Fruit fly (Drosophila melanogaster) whole organism, embryonic: ENCODE measurements around the gene CG9706.

Source experiments
- ATbp ChIP-seq: fragments of 200-800 bp; sonication (Bioruptor generic); optimal IDR thresholded peaks from 2 replicates; lab custom pipeline; 2017; ENCODE audit warnings: missing biosample characterization, mild to moderate bottlenecking, missing genetic modification characterization, missing genetic modification reagents
- Bteb2 ChIP-seq: fragments of 200-800 bp; sonication (Bioruptor generic); optimal IDR thresholded peaks from 2 replicates; lab custom pipeline; 2016; ENCODE audit warnings: missing biosample characterization, missing genetic modification characterization
- CG10147 ChIP-seq: fragments of 200-800 bp; sonication (Bioruptor generic); optimal IDR thresholded peaks from 2 replicates; lab custom pipeline; 2019; ENCODE audit warnings: missing biosample characterization, mild to moderate bottlenecking, missing genetic modification characterization, moderate library complexity
- CG10979 ChIP-seq: fragments of 200-800 bp; sonication (Bioruptor generic); optimal IDR thresholded peaks from 2 replicates; lab custom pipeline; 2018; ENCODE audit warnings: missing biosample characterization, mild to moderate bottlenecking, missing genetic modification characterization, moderate library complexity
- CG11247 ChIP-seq: fragments of 200-800 bp; sonication (Bioruptor generic); IDR thresholded peaks from 2 replicates; pipeline ENCODE4 v1.3.6; 2022; ENCODE audit warnings: missing biosample characterization, missing genetic modification characterization
- CG11560 ChIP-seq: fragments of 200-800 bp; sonication (Bioruptor generic); IDR thresholded peaks from 3 replicates; pipeline ENCODE4 v1.3.6; 2022; ENCODE audit warnings: missing biosample characterization, missing genetic modification characterization
- CG11696 ChIP-seq: fragments of 200-800 bp; sonication (Bioruptor generic); IDR thresholded peaks from 2 replicates; pipeline ENCODE4 v1.3.6; 2022; ENCODE audit warnings: missing biosample characterization, missing genetic modification characterization
- CG12071 ChIP-seq: fragments of 200-800 bp; sonication (Bioruptor generic); optimal IDR thresholded peaks from 3 replicates; lab custom pipeline; 2018; ENCODE audit warnings: missing biosample characterization, mild to moderate bottlenecking, missing genetic modification characterization
- CG12769 ChIP-seq: fragments of 200-800 bp; sonication (Bioruptor generic); optimal IDR thresholded peaks from 2 replicates; lab custom pipeline; 2019; ENCODE audit warnings: missing biosample characterization, mild to moderate bottlenecking, missing genetic modification characterization, moderate library complexity
- CG13296 ChIP-seq: fragments of 200-800 bp; sonication (Bioruptor generic); optimal IDR thresholded peaks from 3 replicates; lab custom pipeline; 2018; ENCODE audit warnings: missing biosample characterization, mild to moderate bottlenecking, missing genetic modification characterization
- CG14014 ChIP-seq: fragments of 200-800 bp; sonication (Bioruptor generic); IDR thresholded peaks from 2 replicates; pipeline ENCODE4 v1.3.6; 2022; ENCODE audit warnings: missing biosample characterization, missing genetic modification characterization
- CG14965 ChIP-seq: fragments of 200-800 bp; sonication (Bioruptor generic); optimal IDR thresholded peaks from 2 replicates; lab custom pipeline; 2016; ENCODE audit warnings: missing biosample characterization, missing genetic modification characterization, borderline replicate concordance
- CG15696 ChIP-seq: fragments of 200-800 bp; sonication (Bioruptor generic); optimal IDR thresholded peaks from 2 replicates; lab custom pipeline; 2019; ENCODE audit warnings: missing biosample characterization, mild to moderate bottlenecking, missing genetic modification characterization, moderate library complexity
- CG16863 ChIP-seq: fragments of 200-800 bp; sonication (Bioruptor generic); optimal IDR thresholded peaks from 3 replicates; lab custom pipeline; 2016; ENCODE audit warnings: missing biosample characterization, missing genetic modification characterization
- CG17361 ChIP-seq: fragments of 200-800 bp; sonication (Bioruptor generic); IDR thresholded peaks from 3 replicates; pipeline ENCODE4 v1.3.6; 2022; ENCODE audit warnings: missing biosample characterization, missing genetic modification characterization
- CG18476 ChIP-seq: fragments of 200-800 bp; sonication (Bioruptor generic); optimal IDR thresholded peaks from 2 replicates; lab custom pipeline; 2016; ENCODE audit warnings: missing biosample characterization, mild to moderate bottlenecking, missing genetic modification characterization
- CG2116 ChIP-seq: fragments of 200-800 bp; sonication (Bioruptor generic); optimal IDR thresholded peaks from 3 replicates; lab custom pipeline; 2018; ENCODE audit warnings: missing biosample characterization, mild to moderate bottlenecking, missing genetic modification characterization
- CG2202 ChIP-seq: fragments of 200-800 bp; sonication (Bioruptor generic); optimal IDR thresholded peaks from 2 replicates; lab custom pipeline; 2018; ENCODE audit warnings: missing biosample characterization, mild to moderate bottlenecking, missing genetic modification characterization
- CG2875 ChIP-seq: fragments of 200-800 bp; sonication (Bioruptor generic); optimal IDR thresholded peaks from 2 replicates; lab custom pipeline; 2017; ENCODE audit warnings: missing biosample characterization, mild to moderate bottlenecking, missing genetic modification characterization, missing genetic modification reagents
- CG2889 ChIP-seq: fragments of 200-800 bp; sonication (Bioruptor generic); IDR thresholded peaks from 3 replicates; pipeline ENCODE4 v1.3.6; 2022; ENCODE audit warnings: missing biosample characterization, missing genetic modification characterization
- CG34376 ChIP-seq: fragments of 200-800 bp; sonication (Bioruptor generic); optimal IDR thresholded peaks from 2 replicates; lab custom pipeline; 2018; ENCODE audit warnings: missing biosample characterization, mild to moderate bottlenecking, missing genetic modification characterization
- CG6254 ChIP-seq: fragments of 200-800 bp; sonication (Bioruptor generic); optimal IDR thresholded peaks from 3 replicates; lab custom pipeline; 2017; ENCODE audit warnings: mild to moderate bottlenecking, missing biosample characterization, missing genetic modification reagents, missing genetic modification characterization
- CG6854 ChIP-seq: fragments of 200-800 bp; sonication (Bioruptor generic); optimal IDR thresholded peaks from 3 replicates; lab custom pipeline; 2017; ENCODE audit warnings: missing biosample characterization, mild to moderate bottlenecking, missing genetic modification characterization
- CG9817 ChIP-seq: fragments of 200-800 bp; sonication (Bioruptor generic); optimal IDR thresholded peaks from 2 replicates; lab custom pipeline; 2018; ENCODE audit warnings: missing biosample characterization, mild to moderate bottlenecking, missing genetic modification characterization, moderate library complexity
- Fer1 ChIP-seq: fragments of 200-800 bp; sonication (Bioruptor generic); optimal IDR thresholded peaks from 2 replicates; lab custom pipeline; 2017; ENCODE audit warnings: missing biosample characterization, mild to moderate bottlenecking, missing genetic modification characterization
- Fer3 ChIP-seq: fragments of 200-800 bp; sonication (Bioruptor generic); optimal IDR thresholded peaks from 2 replicates; lab custom pipeline; 2018; ENCODE audit warnings: missing biosample characterization, mild to moderate bottlenecking, missing genetic modification characterization, moderate library complexity
- HHEX ChIP-seq: fragments of 200-800 bp; sonication (Bioruptor generic); optimal IDR thresholded peaks from 3 replicates; lab custom pipeline; 2017; ENCODE audit warnings: missing biosample characterization, mild to moderate bottlenecking, missing genetic modification characterization, missing genetic modification reagents
- Mad ChIP-seq: fragments of 200-800 bp; sonication (Bioruptor generic); optimal IDR thresholded peaks from 2 replicates; lab custom pipeline; 2016; ENCODE audit warnings: missing biosample characterization, missing genetic modification characterization
- Med ChIP-seq: fragments of 200-800 bp; sonication (Bioruptor generic); peaks from one replicate; lab custom pipeline; 2016; ENCODE audit warnings: missing biosample characterization, missing genetic modification characterization, mild to moderate bottlenecking, inconsistent platforms, moderate library complexity
- Meics ChIP-seq: fragments of 200-800 bp; sonication (Bioruptor generic); optimal IDR thresholded peaks from 2 replicates; lab custom pipeline; 2017; ENCODE audit warnings: missing biosample characterization, mild to moderate bottlenecking, missing genetic modification characterization
- Myb ChIP-seq: fragments of 200-800 bp; sonication (Bioruptor generic); optimal IDR thresholded peaks from 2 replicates; lab custom pipeline; 2016; ENCODE audit warnings: missing biosample characterization, missing genetic modification characterization
- Vsx1 ChIP-seq: fragments of 200-800 bp; sonication (Bioruptor generic); optimal IDR thresholded peaks from 2 replicates; lab custom pipeline; 2017; ENCODE audit warnings: missing biosample characterization, mild to moderate bottlenecking, missing genetic modification characterization, missing genetic modification reagents
- btn ChIP-seq: fragments of 200-800 bp; sonication (Bioruptor generic); optimal IDR thresholded peaks from 2 replicates; lab custom pipeline; 2016; ENCODE audit warnings: missing biosample characterization, missing genetic modification characterization
- caup ChIP-seq: fragments of 200-800 bp; sonication (Bioruptor generic); optimal IDR thresholded peaks from 3 replicates; lab custom pipeline; 2017; ENCODE audit warnings: missing biosample characterization, mild to moderate bottlenecking, missing genetic modification characterization, moderate library complexity; ENCODE audit not compliant: severe bottlenecking
- chinmo ChIP-seq: fragments of 200-800 bp; sonication (Bioruptor generic); IDR thresholded peaks from 4 replicates; pipeline ENCODE4 v1.3.6; 2022; ENCODE audit warnings: missing biosample characterization, missing genetic modification characterization; ENCODE audit not compliant: partially characterized antibody
- ci ChIP-seq: fragments of 200-800 bp; sonication (Bioruptor generic); IDR thresholded peaks from 3 replicates; pipeline ENCODE4 v1.3.6; 2022; ENCODE audit warnings: missing biosample characterization, missing genetic modification characterization
- corto ChIP-seq: fragments of 200-800 bp; sonication (Bioruptor generic); optimal IDR thresholded peaks from 2 replicates; lab custom pipeline; 2016; ENCODE audit warnings: missing biosample characterization, mild to moderate bottlenecking, missing genetic modification characterization, moderate library complexity
- crol ChIP-seq: fragments of 200-800 bp; sonication (Bioruptor generic); IDR thresholded peaks from 2 replicates; pipeline ENCODE4 v1.3.6; 2022; ENCODE audit warnings: missing biosample characterization, missing genetic modification characterization
- inv ChIP-seq: fragments of 200-800 bp; sonication (Bioruptor generic); IDR thresholded peaks from 2 replicates; pipeline ENCODE4 v1.3.6; 2022; ENCODE audit warnings: missing biosample characterization, missing genetic modification characterization; ENCODE audit not compliant: partially characterized antibody
- kah ChIP-seq: fragments of 200-800 bp; sonication (Bioruptor generic); optimal IDR thresholded peaks from 2 replicates; lab custom pipeline; 2018; ENCODE audit warnings: missing biosample characterization, mild to moderate bottlenecking, missing genetic modification characterization
- ken ChIP-seq: fragments of 200-800 bp; sonication (Bioruptor generic); IDR thresholded peaks from 3 replicates; pipeline ENCODE4 v1.3.6; 2022; ENCODE audit warnings: missing biosample characterization, missing genetic modification characterization
- mirr ChIP-seq: fragments of 200-800 bp; sonication (Bioruptor generic); optimal IDR thresholded peaks from 3 replicates; lab custom pipeline; 2018; ENCODE audit warnings: missing biosample characterization, mild to moderate bottlenecking, missing genetic modification characterization
- mld ChIP-seq: fragments of 200-800 bp; sonication (Bioruptor generic); IDR thresholded peaks from 3 replicates; pipeline ENCODE4 v1.3.6; 2022; ENCODE audit warnings: missing biosample characterization, missing genetic modification characterization; ENCODE audit not compliant: partially characterized antibody
- nmo ChIP-seq: fragments of 200-800 bp; sonication (Bioruptor generic); optimal IDR thresholded peaks from 2 replicates; lab custom pipeline; 2018; ENCODE audit warnings: missing biosample characterization, mild to moderate bottlenecking, missing genetic modification characterization, moderate library complexity
- ro ChIP-seq: fragments of 200-800 bp; sonication (Bioruptor generic); IDR thresholded peaks from 2 replicates; pipeline ENCODE4 v1.3.6; 2022; ENCODE audit warnings: missing biosample characterization, missing genetic modification characterization
- sens ChIP-seq: fragments of 200-800 bp; sonication (Bioruptor generic); peaks from one replicate; lab custom pipeline; 2016; ENCODE audit warnings: missing biosample characterization, missing genetic modification characterization
- sr ChIP-seq: fragments of 200-800 bp; sonication (Bioruptor generic); IDR thresholded peaks from 3 replicates; pipeline ENCODE4 v1.3.6; 2022; ENCODE audit warnings: missing biosample characterization, missing genetic modification characterization
- stwl ChIP-seq: fragments of 200-800 bp; sonication (Bioruptor generic); optimal IDR thresholded peaks from 3 replicates; lab custom pipeline; 2018; ENCODE audit warnings: missing biosample characterization, mild to moderate bottlenecking, missing genetic modification characterization, moderate library complexity
- tin ChIP-seq: fragments of 200-800 bp; sonication (Bioruptor generic); optimal IDR thresholded peaks from 3 replicates; lab custom pipeline; 2016; ENCODE audit warnings: missing biosample characterization, missing genetic modification characterization

The CG9706 gene

DNA sequence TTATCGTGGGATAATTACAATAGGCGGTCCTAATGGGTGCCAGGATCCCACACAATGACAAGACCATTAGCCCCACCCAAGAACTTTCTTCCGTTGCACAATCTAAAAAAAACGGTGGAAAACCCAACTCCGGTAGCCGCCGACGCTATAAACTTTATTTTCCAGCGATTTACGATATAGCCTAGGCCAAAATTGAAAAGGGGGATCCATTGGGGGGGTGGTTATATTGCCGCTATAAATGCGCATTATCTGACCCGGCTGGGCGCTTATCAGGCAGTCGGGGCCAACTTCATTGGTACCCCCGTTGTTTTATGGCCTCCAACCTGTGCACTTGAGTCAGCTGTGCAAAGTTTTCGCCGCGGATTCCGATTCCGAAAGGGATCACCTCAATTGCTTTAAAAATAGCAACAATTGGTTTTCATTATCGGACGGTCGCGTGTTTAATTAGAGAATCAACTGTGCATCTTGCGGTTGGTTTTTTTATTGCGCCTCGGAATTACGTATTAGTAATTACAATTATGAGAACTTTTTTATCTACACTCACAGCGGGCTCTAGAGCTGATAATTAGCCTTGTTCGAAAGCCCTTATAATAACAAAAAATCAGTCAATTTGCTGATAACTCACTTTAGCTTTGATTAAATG, 21.0 kb downstream of the CG9706 start:
- TF ChIP-seq CG18476 (GFP tag; lab: Kevin White, UChicago) (no peak), ro (GFP tag; lab: Robert Waterston, UW) (no peak), caup (GFP tag; lab: Kevin White, UChicago) (peak; percentile 65), CG17361 (GFP tag; lab: Robert Waterston, UW) (no peak; the same call in 2 of the 3 replicates), ken (GFP tag; lab: Robert Waterston, UW) (no peak), tin (GFP tag; lab: Kevin White, UChicago) (no peak), CG2875 (GFP tag; lab: Kevin White, UChicago) (peak; percentile 18), kah (GFP tag; lab: Kevin White, UChicago) (peak; percentile 46), crol (GFP tag; lab: Robert Waterston, UW) (peak; percentile 69), CG10147 (GFP tag; lab: Kevin White, UChicago) (no peak), CG2889 (GFP tag; lab: Robert Waterston, UW) (no peak), CG2116 (GFP tag; lab: Kevin White, UChicago) (no peak), corto (GFP tag; lab: Kevin White, UChicago) (peak; percentile 63), CG14965 (GFP tag; lab: Kevin White, UChicago) (no peak), Myb (no peak), CG2202 (tag; lab: Kevin White, UChicago) (no peak), CG11696 (peak; percentile 47; the same call in 1 of the 2 replicates), CG16863 (GFP tag; lab: Kevin White, UChicago) (no peak), CG6254 (GFP tag; lab: Kevin White, UChicago) (peak; percentile 66), ATbp (GFP tag; lab: Kevin White, UChicago) (peak; percentile 67), sens (peak; percentile 55), stwl (no peak), ci (peak; percentile 67), CG15696 (no peak), Fer1 (peak; percentile 34), CG34376 (GFP tag; lab: Kevin White, UChicago) (peak; percentile 75), CG9817 (tag; lab: Kevin White, UChicago) (peak; percentile 10), Bteb2 (GFP tag; lab: Kevin White, UChicago) (no peak), sr (GFP tag; lab: Robert Waterston, UW) (peak; percentile 40; the same call in 1 of the 3 replicates), Fer3 (peak; percentile 27), CG11560 (tag; lab: Robert Waterston, UW) (no peak), Meics (peak; percentile 2), HHEX (GFP tag; lab: Kevin White, UChicago) (peak; percentile 59), CG12769 (tag; lab: Kevin White, UChicago) (peak; percentile 19), CG6854 (peak; percentile 25), Mad (GFP tag; lab: Kevin White, UChicago) (no peak), CG11247 (GFP tag; lab: Robert Waterston, UW) (0 out of 2 replicates have a peak, but pooled peaks have one; percentile 28), inv (GFP tag; lab: Robert Waterston, UW) (no peak), btn (GFP tag; lab: Kevin White, UChicago) (peak; percentile 24), CG14014 (GFP tag; lab: Robert Waterston, UW) (no peak), Vsx1 (GFP tag; lab: Kevin White, UChicago) (peak; percentile 63), mld (GFP tag; lab: Robert Waterston, UW) (no peak), Med (peak; percentile 93), CG12071 (GFP tag; lab: Kevin White, UChicago) (peak; percentile 85), CG10979 (tag; lab: Kevin White, UChicago) (peak; percentile 38), mirr (GFP tag; lab: Kevin White, UChicago) (peak; percentile 84), chinmo (0 out of 4 replicates have a peak, but pooled peaks have one; percentile 50), CG13296 (GFP tag; lab: Kevin White, UChicago) (peak; percentile 76), nmo (GFP tag; lab: Kevin White, UChicago) (peak; percentile 11)
